Worm (Caenorhabditis elegans) whole organism, L3 larva: ENCODE data around the gene F58A4.6.
A peak's percentile ranks its signal among the peaks of the same experiment; 100 is the strongest.

Experiments used
- R02D3.7 ChIP-seq: fragments of 150-350 bp; optimal IDR thresholded peaks from 2 replicates; lab custom pipeline; 2014; ENCODE audit warnings: missing biosample characterization, missing genetic modification characterization
- ZK546.5 ChIP-seq: sonication (generic microtip); optimal IDR thresholded peaks from 2 replicates; lab custom pipeline; 2017; ENCODE audit warnings: missing biosample characterization, missing genetic modification characterization
- aly-2 ChIP-seq: fragments of 150-350 bp; optimal IDR thresholded peaks from 2 replicates; lab custom pipeline; 2014; ENCODE audit warnings: missing biosample characterization, missing genetic modification characterization
- ama-1 ChIP-seq: fragments of 150-350 bp; optimal IDR thresholded peaks from 2 replicates; lab custom pipeline; 2018
- ceh-16 ChIP-seq: sonication (generic microtip); optimal IDR thresholded peaks from 2 replicates; lab custom pipeline; 2017; ENCODE audit warnings: missing biosample characterization, missing genetic modification characterization
- ceh-82 ChIP-seq: fragments of 150-350 bp; optimal IDR thresholded peaks from 2 replicates; lab custom pipeline; 2014; ENCODE audit warnings: missing biosample characterization, missing genetic modification characterization
- ceh-9 ChIP-seq: sonication (generic microtip); optimal IDR thresholded peaks from 2 replicates; lab custom pipeline; 2018; ENCODE audit warnings: missing biosample characterization, missing genetic modification characterization
- daf-12 ChIP-seq: fragments of 150-350 bp; optimal IDR thresholded peaks from 2 replicates; lab custom pipeline; 2014; ENCODE audit warnings: missing biosample characterization, missing genetic modification reagents, missing genetic modification characterization
- egl-27 ChIP-seq: sonication (generic microtip); optimal IDR thresholded peaks from 4 replicates; lab custom pipeline; 2017; ENCODE audit warnings: missing biosample characterization, missing genetic modification reagents, missing genetic modification characterization
- egl-5 ChIP-seq: fragments of 150-350 bp; optimal IDR thresholded peaks from 2 replicates; lab custom pipeline; 2017; ENCODE audit warnings: missing biosample characterization, missing genetic modification reagents, missing genetic modification characterization, inconsistent platforms
- elt-2 ChIP-seq: sonication (generic microtip); optimal IDR thresholded peaks from 2 replicates; lab custom pipeline; 2016; ENCODE audit warnings: missing genetic modification reagents, mild to moderate bottlenecking, missing genetic modification characterization, missing compliant biosample characterization
- elt-3 ChIP-seq, 3 experiments: fragments of 150-350 bp in 1 of 3; sonication (generic microtip) in 2 of 3; optimal IDR thresholded peaks; 2 replicates in 2 of 3; 4 replicates in 1 of 3; lab custom pipeline; 2014 to 2017; ENCODE audit warnings: missing biosample characterization in 3 of 3, missing genetic modification characterization in 3 of 3
- fos-1 ChIP-seq: fragments of 150-350 bp; optimal IDR thresholded peaks from 2 replicates; lab custom pipeline; 2014; ENCODE audit warnings: missing biosample characterization, missing genetic modification characterization
- hmg-11 ChIP-seq: sonication (generic microtip); optimal IDR thresholded peaks from 2 replicates; lab custom pipeline; 2016; ENCODE audit warnings: missing genetic modification characterization, missing compliant biosample characterization
- jun-1 ChIP-seq: fragments of 150-350 bp; optimal IDR thresholded peaks from 2 replicates; lab custom pipeline; 2014; ENCODE audit warnings: missing biosample characterization, missing genetic modification reagents, missing genetic modification characterization
- lin-39 ChIP-seq: fragments of 150-350 bp; optimal IDR thresholded peaks from 2 replicates; lab custom pipeline; 2018; ENCODE audit warnings: missing biosample characterization, missing genetic modification reagents, missing genetic modification characterization
- lsy-12 ChIP-seq: sonication (generic microtip); optimal IDR thresholded peaks from 2 replicates; lab custom pipeline; 2016; ENCODE audit warnings: mild to moderate bottlenecking, missing genetic modification characterization, missing compliant biosample characterization
- nfya-1 ChIP-seq: sonication (generic microtip); optimal IDR thresholded peaks from 2 replicates; lab custom pipeline; 2017; ENCODE audit warnings: missing genetic modification characterization, mild to moderate bottlenecking, missing compliant biosample characterization, antibody characterized with exemption, moderate library complexity; ENCODE audit not compliant: insufficient read depth
- nhr-12 ChIP-seq: fragments of 150-350 bp; optimal IDR thresholded peaks from 2 replicates; lab custom pipeline; 2014; ENCODE audit warnings: missing biosample characterization, missing genetic modification characterization
- nhr-23 ChIP-seq: fragments of 150-350 bp; optimal IDR thresholded peaks from 2 replicates; lab custom pipeline; 2014; ENCODE audit warnings: missing biosample characterization, missing genetic modification reagents, missing genetic modification characterization
- nhr-237 ChIP-seq: fragments of 150-350 bp; optimal IDR thresholded peaks from 2 replicates; lab custom pipeline; 2014; ENCODE audit warnings: missing biosample characterization, missing genetic modification characterization
- nhr-25 ChIP-seq: sonication (generic microtip); optimal IDR thresholded peaks from 2 replicates; lab custom pipeline; 2017; ENCODE audit warnings: missing biosample characterization, missing genetic modification characterization
- nhr-28 ChIP-seq: fragments of 150-350 bp; optimal IDR thresholded peaks from 2 replicates; lab custom pipeline; 2014; ENCODE audit warnings: missing biosample characterization, missing genetic modification characterization
- nhr-67 ChIP-seq: fragments of 150-350 bp; optimal IDR thresholded peaks from 2 replicates; lab custom pipeline; 2014; ENCODE audit warnings: missing biosample characterization, missing genetic modification characterization
- nhr-76 ChIP-seq: fragments of 150-350 bp; sonication (generic microtip); optimal IDR thresholded peaks from 5 replicates; lab custom pipeline; 2014; ENCODE audit warnings: missing biosample characterization, missing genetic modification characterization
- nhr-77 ChIP-seq: fragments of 150-350 bp; optimal IDR thresholded peaks from 2 replicates; lab custom pipeline; 2014; ENCODE audit warnings: missing biosample characterization, missing genetic modification characterization
- pqm-1 ChIP-seq: fragments of 150-350 bp; optimal IDR thresholded peaks from 2 replicates; lab custom pipeline; 2017; ENCODE audit warnings: missing biosample characterization, missing genetic modification characterization, inconsistent platforms
- sea-2 ChIP-seq: fragments of 150-350 bp; sonication (generic microtip); optimal IDR thresholded peaks from 4 replicates; lab custom pipeline; 2014; ENCODE audit warnings: missing biosample characterization, missing genetic modification reagents, missing genetic modification characterization
- skn-1 ChIP-seq: fragments of 150-350 bp; optimal IDR thresholded peaks from 2 replicates; lab custom pipeline; 2014; ENCODE audit warnings: missing biosample characterization, missing genetic modification characterization
- snpc-4 ChIP-seq: fragments of 150-350 bp; optimal IDR thresholded peaks from 2 replicates; lab custom pipeline; 2014; ENCODE audit warnings: missing biosample characterization, missing genetic modification characterization
- tbx-2 ChIP-seq: sonication (generic microtip); optimal IDR thresholded peaks from 2 replicates; lab custom pipeline; 2016; ENCODE audit warnings: mild to moderate bottlenecking, missing genetic modification characterization, missing compliant biosample characterization
- unc-39 ChIP-seq: sonication (generic microtip); optimal IDR thresholded peaks from 4 replicates; lab custom pipeline; 2017; ENCODE audit warnings: missing biosample characterization, missing genetic modification characterization
- unc-62 ChIP-seq: fragments of 150-350 bp; sonication (generic microtip); optimal IDR thresholded peaks from 4 replicates; lab custom pipeline; 2014; ENCODE audit warnings: missing biosample characterization, missing genetic modification reagents, missing genetic modification characterization
- zag-1 ChIP-seq: fragments of 150-350 bp; optimal IDR thresholded peaks from 2 replicates; lab custom pipeline; 2014; ENCODE audit warnings: missing biosample characterization, missing genetic modification characterization
- ztf-11 ChIP-seq: fragments of 150-350 bp; optimal IDR thresholded peaks from 2 replicates; lab custom pipeline; 2014; ENCODE audit warnings: missing biosample characterization, missing genetic modification characterization

The F58A4.6 gene

DNA sequence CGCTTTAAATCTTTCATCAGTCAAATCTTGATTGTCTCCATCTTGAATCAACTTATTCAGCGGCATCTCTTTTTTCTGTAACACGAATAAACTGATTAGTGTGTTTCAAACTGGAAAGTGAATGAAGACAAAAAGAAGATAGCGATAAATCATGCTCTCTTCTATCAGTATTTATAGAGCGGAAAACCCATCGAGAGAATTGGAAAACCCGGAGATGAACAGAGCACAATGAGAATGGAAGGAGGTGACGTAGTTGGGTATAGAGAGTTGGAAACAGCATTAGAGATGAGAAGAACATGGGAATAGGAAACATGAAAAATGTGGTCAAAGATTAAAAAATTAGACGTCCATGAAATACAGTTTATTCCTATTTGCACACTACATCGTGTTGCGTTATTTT, 22.2 kb upstream of the F58A4.6 start, which contains the start of gene acox-1.5:
TSS of gene acox-1.5 (minus strand) at position 75 of the 400 bp plus-strand sequence.
- TF ChIP-seq nhr-25 (tag; lab: Kevin White, UChicago) (no peak), nfya-1 (tag; lab: Kevin White, UChicago) (no peak), skn-1 (tag; lab: Kevin White, UChicago) (no peak), unc-62 (GFP tag; lab: Kevin White, UChicago) (no peak), aly-2 (tag; lab: Kevin White, UChicago) (no peak), ztf-11 (tag; lab: Kevin White, UChicago) (no peak), jun-1 (tag; lab: Kevin White, UChicago) (peak; percentile 36), nhr-237 (no peak), daf-12 (tag; lab: Kevin White, UChicago) (no peak), pqm-1 (tag; lab: Kevin White, UChicago) (peak; percentile 84), egl-27 (tag; lab: Kevin White, UChicago) (no peak), elt-2 (tag; lab: Kevin White, UChicago) (peak; percentile 80), nhr-23 (tag; lab: Kevin White, UChicago) (no peak)

DNA sequence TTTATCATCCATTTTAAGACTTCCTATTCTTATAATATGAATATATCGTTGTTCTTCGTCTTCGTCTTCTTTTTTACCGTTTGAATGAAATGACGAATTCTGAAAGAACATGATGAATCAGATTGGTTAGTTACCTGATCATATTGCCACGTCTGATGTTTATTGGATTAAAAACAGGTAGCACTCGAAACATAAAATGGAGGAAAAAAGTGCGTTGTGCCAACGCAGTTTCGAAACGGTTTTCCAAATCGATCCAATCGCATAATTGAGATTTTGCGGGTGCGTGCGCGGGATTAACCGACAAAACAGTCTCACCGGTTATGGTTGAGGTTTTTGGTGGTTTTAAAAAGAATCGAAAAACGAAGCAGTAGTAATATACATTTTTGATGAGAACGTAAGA, 18.7 kb upstream of the F58A4.6 start, which contains the start of gene rom-2:
TSS of gene rom-2 (minus strand) at position 101 of the 400 bp plus-strand sequence.
- no peak for TF ChIP-seq egl-5
- no peak for TF ChIP-seq nhr-12
- TF ChIP-seq snpc-4 (tag; lab: Kevin White, UChicago): no peak
- TF ChIP-seq ceh-82 (tag; lab: Kevin White, UChicago): no peak
- TF ChIP-seq nhr-67 (tag; lab: Kevin White, UChicago): no peak
- TF ChIP-seq egl-27 (tag; lab: Kevin White, UChicago): no peak
- TF ChIP-seq aly-2 (tag; lab: Kevin White, UChicago): no peak
- TF ChIP-seq, all 47 proteins: peak for 0

DNA sequence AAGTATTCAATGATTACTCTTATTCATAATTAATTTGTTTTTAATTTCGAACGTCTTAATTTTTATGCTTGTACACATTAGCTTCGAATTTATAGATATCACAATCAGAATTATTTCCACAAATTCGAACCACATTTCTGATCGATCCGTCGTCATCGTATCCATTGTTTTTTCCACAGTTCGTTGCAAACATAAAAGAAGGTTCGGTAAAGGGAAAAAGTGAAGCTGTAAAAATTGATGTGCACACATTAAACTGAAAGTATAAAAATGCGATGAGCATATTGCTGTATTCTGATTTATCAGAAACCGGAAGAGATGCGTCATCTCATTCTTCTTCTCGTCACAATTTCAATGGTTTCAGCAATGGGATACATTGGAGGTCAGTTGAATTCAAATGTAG, 17.2 kb upstream of the F58A4.6 start, which contains the start of gene C48B4.12:
TSS of gene C48B4.12 (plus strand) at position 301 of the 400 bp plus-strand sequence.
- TF ChIP-seq R02D3.7 (tag; lab: Kevin White, UChicago) (no peak), unc-39 (no peak), elt-3 (tag; optimal IDR thresholded peaks at IDR 0.05; lab: Kevin White, UChicago) (no peak), zag-1 (no peak), nhr-76 (tag; lab: Kevin White, UChicago) (no peak), nhr-25 (tag; lab: Kevin White, UChicago) (no peak), egl-5 (no peak), nhr-12 (no peak), ztf-11 (tag; lab: Kevin White, UChicago) (no peak), ceh-9 (tag; lab: Kevin White, UChicago) (no peak)

DNA sequence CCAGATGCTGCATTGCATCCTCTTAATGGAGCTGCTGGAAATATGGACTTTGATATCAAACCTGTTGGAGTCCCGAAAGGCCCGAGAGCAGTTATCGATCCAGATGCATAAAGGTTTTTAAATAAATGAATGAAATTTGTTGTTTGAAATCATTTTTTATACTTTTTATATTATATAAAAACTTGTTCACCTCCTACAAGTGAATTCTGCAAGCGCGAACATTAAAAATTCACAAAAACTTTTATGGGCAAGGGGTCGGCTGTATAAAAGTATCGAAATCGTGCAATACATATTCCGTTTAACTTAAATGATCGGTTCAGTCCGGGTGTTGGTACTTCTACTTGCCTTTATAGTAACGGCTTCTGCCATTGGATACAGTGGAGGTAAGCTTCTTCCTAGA, 16.1 kb upstream of the F58A4.6 start, which contains the start of gene F58A4.1:
TSS of gene F58A4.1 (plus strand) at position 301 of the 400 bp plus-strand sequence.
- no peak for TF ChIP-seq nhr-28
- no peak for TF ChIP-seq daf-12 (tag; lab: Kevin White, UChicago)
- no peak for TF ChIP-seq nhr-12
- TF ChIP-seq egl-5: no peak
- no peak for TF ChIP-seq nhr-76 (tag; lab: Kevin White, UChicago)
- TF ChIP-seq ama-1 (lab: Kevin White, UChicago): no peak
- no peak for TF ChIP-seq nhr-77 (tag; lab: Kevin White, UChicago)
- TF ChIP-seq zag-1: no peak
- no peak for TF ChIP-seq ceh-16 (tag; lab: Kevin White, UChicago)
- TF ChIP-seq sea-2 (GFP tag; lab: Kevin White, UChicago): no peak
- TF ChIP-seq, all 47 proteins: peak for 0

DNA sequence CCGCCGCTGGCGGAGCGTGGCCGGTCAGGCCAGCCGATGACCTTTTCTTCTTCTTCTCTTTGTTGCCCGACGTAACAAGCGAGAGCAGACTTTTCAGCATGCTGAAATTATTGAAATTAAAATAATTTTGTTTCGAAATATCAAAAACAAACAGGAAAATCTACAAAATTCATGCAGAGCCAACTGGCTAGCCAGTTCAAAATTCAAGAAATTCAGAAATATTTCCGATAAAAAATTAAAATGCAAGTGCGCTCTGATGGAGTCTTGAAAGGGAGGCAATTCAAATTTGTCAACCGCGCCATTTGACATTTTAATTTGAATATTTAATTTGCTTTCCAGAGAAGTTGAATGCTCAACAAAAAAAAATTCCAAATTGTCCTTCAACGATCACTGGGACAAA, 13.6 kb upstream of the F58A4.6 start, which contains the start of gene F58A4.2:
TSS of gene F58A4.2 (minus strand) at position 101 of the 400 bp plus-strand sequence.
- TF ChIP-seq nhr-237 (no peak), ceh-9 (tag; lab: Kevin White, UChicago) (no peak), hmg-11 (tag; lab: Kevin White, UChicago) (no peak), aly-2 (tag; lab: Kevin White, UChicago) (no peak), ztf-11 (tag; lab: Kevin White, UChicago) (no peak), lin-39 (no peak), skn-1 (tag; lab: Kevin White, UChicago) (no peak), fos-1 (tag; lab: Kevin White, UChicago) (no peak), jun-1 (tag; lab: Kevin White, UChicago) (no peak), tbx-2 (tag; lab: Kevin White, UChicago) (no peak), ZK546.5 (tag; lab: Kevin White, UChicago) (no peak), lsy-12 (tag; lab: Kevin White, UChicago) (no peak)
